Comparison of ENCODE assay signal across 2 fruit fly cellular contexts in the genomic region with DNA sequence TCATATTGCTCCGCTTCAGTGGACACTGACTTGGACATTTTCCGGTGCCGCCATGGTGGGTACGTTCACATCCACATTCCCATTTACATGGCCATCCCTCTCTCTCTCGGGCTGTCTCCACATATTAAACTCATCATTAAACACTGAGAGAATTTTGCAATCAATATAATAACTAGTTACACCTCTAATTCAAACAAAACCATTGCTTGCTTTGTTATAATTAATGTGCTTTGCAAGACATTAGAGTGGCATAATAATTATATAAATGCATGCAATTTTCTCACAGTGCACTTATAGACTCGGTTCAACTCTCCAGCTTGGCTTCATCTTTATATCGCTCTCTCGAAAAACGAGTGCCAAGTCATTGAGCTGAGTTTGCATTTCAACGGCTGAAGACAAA.
A peak's percentile ranks its signal among the peaks of the same experiment; 100 is the strongest.
TF ChIP-seq lines count a peak whose summit lies in the region.

No protein-coding gene starts in this region.

TF ChIP-seq in whole organism, embryonic, 481 proteins besides CTCF, POLR2A, EP300 and RAD21 (continued from another document and continues in another):
- TF ChIP-seq grau (tag; optimal IDR thresholded peaks at IDR 0.05; lab: Kevin White, UChicago) (peak; percentile 59), CG17361 (GFP tag; IDR thresholded peaks at IDR 0.05; lab: Robert Waterston, UW) (no peak; the same call in 2 of the 3 replicates), pfk (GFP tag; optimal IDR thresholded peaks at IDR 0.05; lab: Kevin White, UChicago) (no peak), CHES-1-like (GFP tag; optimal IDR thresholded peaks at IDR 0.05; lab: Kevin White, UChicago) (no peak), CG34376 (GFP tag; optimal IDR thresholded peaks at IDR 0.05; lab: Kevin White, UChicago) (no peak), pita (GFP tag; optimal IDR thresholded peaks at IDR 0.05; lab: Kevin White, UChicago) (no peak), Trl (optimal IDR thresholded peaks at IDR 0.05; lab: Kevin White, UChicago) (no peak), Trl (GFP tag; optimal IDR thresholded peaks at IDR 0.05; lab: Kevin White, UChicago) (peak; percentile 60), Bgb (GFP tag; IDR thresholded peaks at IDR 0.05; lab: Robert Waterston, UW; ENCODE audit: partially characterized antibody) (no peak), tup (GFP tag; optimal IDR thresholded peaks at IDR 0.05; lab: Kevin White, UChicago) (no peak), PHDP (tag; optimal IDR thresholded peaks at IDR 0.05; lab: Kevin White, UChicago) (peak; percentile 56), pb (GFP tag; optimal IDR thresholded peaks at IDR 0.05; lab: Kevin White, UChicago) (peak; percentile 15), Dll (GFP tag; IDR thresholded peaks at IDR 0.05; lab: Robert Waterston, UW; ENCODE audit: partially characterized antibody) (no peak), ash1 (GFP tag; optimal IDR thresholded peaks at IDR 0.05; lab: Kevin White, UChicago) (no peak), Bdp1 (GFP tag; optimal IDR thresholded peaks at IDR 0.05; lab: Kevin White, UChicago) (no peak), gt (GFP tag; IDR thresholded peaks at IDR 0.05; lab: Robert Waterston, UW) (0 out of 2 replicates have a peak, but pooled peaks have one; percentile 11), gsb-n (tag; optimal IDR thresholded peaks at IDR 0.05; lab: Kevin White, UChicago) (no peak), Med (GFP tag; lab: Kevin White, UChicago) (peak; percentile 91), Ravus (GFP tag; IDR thresholded peaks at IDR 0.05; lab: Robert Waterston, UW) (peak; percentile 14; the same call in 1 of the 2 replicates), CG3065 (GFP tag; optimal IDR thresholded peaks at IDR 0.05; lab: Kevin White, UChicago) (no peak), CG13775 (GFP tag; optimal IDR thresholded peaks at IDR 0.05; lab: Kevin White, UChicago) (peak; percentile 16), CG6765 (GFP tag; optimal IDR thresholded peaks at IDR 0.05; lab: Kevin White, UChicago) (no peak), tap (tag; optimal IDR thresholded peaks at IDR 0.05; lab: Kevin White, UChicago) (no peak), CG10959 (GFP tag; IDR thresholded peaks at IDR 0.05; lab: Robert Waterston, UW) (peak; percentile 65), H2.0 (GFP tag; IDR thresholded peaks at IDR 0.05; lab: Robert Waterston, UW) (peak; percentile 48; the same call in 1 of the 2 replicates), D19B (GFP tag; optimal IDR thresholded peaks at IDR 0.05; lab: Kevin White, UChicago) (no peak), CG17186 (GFP tag; optimal IDR thresholded peaks at IDR 0.05; lab: Kevin White, UChicago) (peak; percentile 43), CG30020 (tag; optimal IDR thresholded peaks at IDR 0.05; lab: Kevin White, UChicago) (no peak), dpn (GFP tag; optimal IDR thresholded peaks at IDR 0.05; lab: Kevin White, UChicago) (peak; percentile 56 to 59), CG11085 (GFP tag; IDR thresholded peaks at IDR 0.05; lab: Robert Waterston, UW) (no peak), slbo (GFP tag; IDR thresholded peaks at IDR 0.05; lab: Robert Waterston, UW) (peak; percentile 77), NFAT (GFP tag; IDR thresholded peaks at IDR 0.05; lab: Robert Waterston, UW) (0 out of 2 replicates have a peak, but pooled peaks have one; percentile 18), zfh1 (GFP tag; IDR thresholded peaks at IDR 0.05; lab: Robert Waterston, UW) (peak; percentile 79), CG4424 (GFP tag; optimal IDR thresholded peaks at IDR 0.05; lab: Kevin White, UChicago) (peak; percentile 77), CG4820 (GFP tag; optimal IDR thresholded peaks at IDR 0.05; lab: Kevin White, UChicago) (peak; percentile 48), CG7928 (GFP tag; optimal IDR thresholded peaks at IDR 0.05; lab: Kevin White, UChicago) (no peak), CG12299 (tag; optimal IDR thresholded peaks at IDR 0.05; lab: Kevin White, UChicago) (no peak), CG16779 (GFP tag; IDR thresholded peaks at IDR 0.05; lab: Robert Waterston, UW) (no peak), HmgD (GFP tag; optimal IDR thresholded peaks at IDR 0.05; lab: Kevin White, UChicago) (no peak), CG5953 (GFP tag; IDR thresholded peaks at IDR 0.05; lab: Robert Waterston, UW) (peak; percentile 75), trem (tag; optimal IDR thresholded peaks at IDR 0.05; lab: Kevin White, UChicago) (peak; percentile 42), ap (GFP tag; IDR thresholded peaks at IDR 0.05; lab: Robert Waterston, UW) (peak; percentile 73), Mes4 (GFP tag; optimal IDR thresholded peaks at IDR 0.05; lab: Kevin White, UChicago) (peak; percentile 42), CG30403 (GFP tag; optimal IDR thresholded peaks at IDR 0.05; lab: Kevin White, UChicago) (peak; percentile 76), pan (optimal IDR thresholded peaks at IDR 0.05; lab: Kevin White, UChicago) (no peak), pan (GFP tag; optimal IDR thresholded peaks at IDR 0.05 in 1 of 2, IDR thresholded peaks at IDR 0.05 in 1 of 2) (peak in 1 of 2 experiments; percentile 78), CG8290 (GFP tag; optimal IDR thresholded peaks at IDR 0.05; lab: Kevin White, UChicago) (no peak), CG8290 (tag; optimal IDR thresholded peaks at IDR 0.05; lab: Kevin White, UChicago) (no peak), ham (GFP tag; IDR thresholded peaks at IDR 0.05; lab: Robert Waterston, UW) (no peak), CG13123 (GFP tag; optimal IDR thresholded peaks at IDR 0.05; lab: Kevin White, UChicago) (no peak), wor (GFP tag; IDR thresholded peaks at IDR 0.05; lab: Robert Waterston, UW) (peak; percentile 49; the same call in 1 of the 2 replicates), Oli (tag; optimal IDR thresholded peaks at IDR 0.05; lab: Kevin White, UChicago) (peak; percentile 63), seq (GFP tag; IDR thresholded peaks at IDR 0.05; lab: Robert Waterston, UW) (peak; percentile 78), Aef1 (GFP tag; IDR thresholded peaks at IDR 0.05; lab: Robert Waterston, UW) (peak; percentile 56), Sry-δ (GFP tag; optimal IDR thresholded peaks at IDR 0.05; lab: Kevin White, UChicago) (peak; percentile 1), CG1024 (GFP tag; IDR thresholded peaks at IDR 0.05; lab: Robert Waterston, UW) (peak; percentile 69), CG10431 (GFP tag; optimal IDR thresholded peaks at IDR 0.05; lab: Kevin White, UChicago) (no peak), cg (GFP tag; optimal IDR thresholded peaks at IDR 0.05; lab: Kevin White, UChicago) (no peak), CG10274 (GFP tag; optimal IDR thresholded peaks at IDR 0.05; lab: Kevin White, UChicago) (peak; percentile 0), bab2 (GFP tag; optimal IDR thresholded peaks at IDR 0.05; lab: Kevin White, UChicago) (peak; percentile 64), sens-2 (GFP tag; IDR thresholded peaks at IDR 0.05; lab: Robert Waterston, UW) (peak; percentile 75), Atf6 (GFP tag; IDR thresholded peaks at IDR 0.05; lab: Robert Waterston, UW) (peak; percentile 60; the same call in 1 of the 2 replicates), CG16815 (GFP tag; optimal IDR thresholded peaks at IDR 0.05; lab: Kevin White, UChicago) (no peak), pho (GFP tag; optimal IDR thresholded peaks at IDR 0.05; lab: Kevin White, UChicago) (peak; percentile 2)

TF ChIP-seq in whole organism, prepupa, 60 proteins besides CTCF, POLR2A, EP300 and RAD21 (continued from another document):
- TF ChIP-seq net (GFP tag; optimal IDR thresholded peaks at IDR 0.05; lab: Kevin White, UChicago) (peak; percentile 87), ss (GFP tag; optimal IDR thresholded peaks at IDR 0.05; lab: Kevin White, UChicago) (peak; percentile 81 to 89), Eip75B (GFP tag; optimal IDR thresholded peaks at IDR 0.05; lab: Kevin White, UChicago) (peak; percentile 91), CG11902 (GFP tag; optimal IDR thresholded peaks at IDR 0.05; lab: Kevin White, UChicago) (peak; percentile 76), CG15336 (GFP tag; IDR thresholded peaks at IDR 0.05; lab: Robert Waterston, UW) (peak; percentile 97), fd59A (GFP tag; optimal IDR thresholded peaks at IDR 0.05; lab: Kevin White, UChicago) (peak; percentile 78), fkh (GFP tag; optimal IDR thresholded peaks at IDR 0.05; lab: Kevin White, UChicago) (no peak), CG11762 (GFP tag; optimal IDR thresholded peaks at IDR 0.05; lab: Kevin White, UChicago; ENCODE audit: insufficient read depth) (peak; percentile 85), Lpt (GFP tag; optimal IDR thresholded peaks at IDR 0.05; lab: Kevin White, UChicago) (peak; percentile 90), Sox102F (GFP tag; optimal IDR thresholded peaks at IDR 0.05; lab: Kevin White, UChicago) (no peak), fd85E (GFP tag; optimal IDR thresholded peaks at IDR 0.05; lab: Kevin White, UChicago) (peak; percentile 60), CG3032 (tag; optimal IDR thresholded peaks at IDR 0.05; lab: Kevin White, UChicago) (peak; percentile 86), CG1621 (tag; optimal IDR thresholded peaks at IDR 0.05; lab: Kevin White, UChicago) (peak; percentile 84), Ets21C (GFP tag; optimal IDR thresholded peaks at IDR 0.05; lab: Kevin White, UChicago) (no peak), lz (GFP tag; optimal IDR thresholded peaks at IDR 0.05; lab: Kevin White, UChicago) (peak; percentile 79), Sox15 (GFP tag; optimal IDR thresholded peaks at IDR 0.05; lab: Kevin White, UChicago) (peak; percentile 78), CG8319 (GFP tag; optimal IDR thresholded peaks at IDR 0.05; lab: Kevin White, UChicago) (peak; percentile 91), vri (GFP tag; optimal IDR thresholded peaks at IDR 0.05; lab: Kevin White, UChicago) (no peak), CG6163 (GFP tag; IDR thresholded peaks at IDR 0.05; lab: Robert Waterston, UW) (peak; percentile 97), Gug (GFP tag; IDR thresholded peaks at IDR 0.05; lab: Robert Waterston, UW) (peak; percentile 90), Hr38 (GFP tag; optimal IDR thresholded peaks at IDR 0.05; lab: Kevin White, UChicago) (peak; percentile 44), CG8119 (GFP tag; IDR thresholded peaks at IDR 0.05; lab: Robert Waterston, UW) (peak; percentile 95), OdsH (GFP tag; optimal IDR thresholded peaks at IDR 0.05; lab: Kevin White, UChicago) (peak; percentile 89), CG6792 (GFP tag; optimal IDR thresholded peaks at IDR 0.05; lab: Kevin White, UChicago) (peak; percentile 87), pdm3 (GFP tag; optimal IDR thresholded peaks at IDR 0.05; lab: Kevin White, UChicago) (no peak), Met (GFP tag; optimal IDR thresholded peaks at IDR 0.05; lab: Kevin White, UChicago) (no peak), CG7368 (GFP tag; optimal IDR thresholded peaks at IDR 0.05; lab: Kevin White, UChicago) (peak; percentile 87), CG16779 (tag; optimal IDR thresholded peaks at IDR 0.05; lab: Kevin White, UChicago) (peak; percentile 87), CG32006 (GFP tag; optimal IDR thresholded peaks at IDR 0.05; lab: Kevin White, UChicago) (peak; percentile 93), dac (GFP tag; optimal IDR thresholded peaks at IDR 0.05; lab: Kevin White, UChicago) (peak; percentile 78), acj6 (GFP tag; optimal IDR thresholded peaks at IDR 0.05; lab: Kevin White, UChicago) (peak; percentile 88), CG11294 (GFP tag; IDR thresholded peaks at IDR 0.05; lab: Robert Waterston, UW) (peak; percentile 85), eg (GFP tag; IDR thresholded peaks at IDR 0.05; lab: Robert Waterston, UW) (peak; percentile 95), Eip93F (GFP tag; optimal IDR thresholded peaks at IDR 0.05; lab: Kevin White, UChicago) (no peak), CG34406 (GFP tag; optimal IDR thresholded peaks at IDR 0.05; lab: Kevin White, UChicago) (peak; percentile 79), CG3919 (GFP tag; optimal IDR thresholded peaks at IDR 0.05; lab: Kevin White, UChicago) (peak; percentile 94), Smox (GFP tag; optimal IDR thresholded peaks at IDR 0.05; lab: Kevin White, UChicago) (no peak), cyc (GFP tag; optimal IDR thresholded peaks at IDR 0.05; lab: Kevin White, UChicago) (peak; percentile 81), Hr39 (GFP tag; optimal IDR thresholded peaks at IDR 0.05; lab: Kevin White, UChicago) (peak; percentile 11), spab (GFP tag; optimal IDR thresholded peaks at IDR 0.05; lab: Kevin White, UChicago) (peak; percentile 88)
